Fruit fly (Drosophila melanogaster) whole organism, embryonic: ENCODE results near the gene CG12438.

Source experiments
- CG10543 ChIP-seq: fragments of 200-800 bp; sonication (Bioruptor generic); optimal IDR thresholded peaks from 3 replicates; lab custom pipeline; 2017; ENCODE audit warnings: missing biosample characterization, mild to moderate bottlenecking, missing genetic modification characterization, moderate library complexity
- CG12769 ChIP-seq: fragments of 200-800 bp; sonication (Bioruptor generic); optimal IDR thresholded peaks from 2 replicates; lab custom pipeline; 2019; ENCODE audit warnings: missing biosample characterization, mild to moderate bottlenecking, missing genetic modification characterization, moderate library complexity
- CG15601 ChIP-seq: fragments of 200-800 bp; sonication (Bioruptor generic); optimal IDR thresholded peaks from 3 replicates; lab custom pipeline; 2019; ENCODE audit warnings: missing biosample characterization, mild to moderate bottlenecking, missing genetic modification characterization, moderate library complexity
- CG17359 ChIP-seq: fragments of 200-800 bp; sonication (Bioruptor generic); optimal IDR thresholded peaks from 3 replicates; lab custom pipeline; 2018; ENCODE audit warnings: missing biosample characterization, mild to moderate bottlenecking, missing genetic modification characterization, moderate library complexity
- CG17802 ChIP-seq: fragments of 200-800 bp; sonication (Bioruptor generic); optimal IDR thresholded peaks from 2 replicates; lab custom pipeline; 2018; ENCODE audit warnings: missing biosample characterization, mild to moderate bottlenecking, missing genetic modification characterization, moderate library complexity
- CG18262 ChIP-seq: fragments of 200-800 bp; optimal IDR thresholded peaks from 3 replicates; lab custom pipeline; 2019; ENCODE audit warnings: missing biosample characterization, mild to moderate bottlenecking, missing genetic modification characterization, moderate library complexity
- CG2116 ChIP-seq: fragments of 200-800 bp; sonication (Bioruptor generic); optimal IDR thresholded peaks from 3 replicates; lab custom pipeline; 2018; ENCODE audit warnings: missing biosample characterization, mild to moderate bottlenecking, missing genetic modification characterization
- CG2199 ChIP-seq: fragments of 200-800 bp; sonication (Bioruptor generic); IDR thresholded peaks from 3 replicates; pipeline ENCODE4 v1.3.6; 2022; ENCODE audit warnings: missing biosample characterization, missing genetic modification characterization
- CG34224 ChIP-seq: fragments of 200-800 bp; sonication (Bioruptor generic); IDR thresholded peaks from 3 replicates; pipeline ENCODE4 v1.3.6; 2022; ENCODE audit warnings: missing biosample characterization, missing genetic modification characterization; ENCODE audit not compliant: partially characterized antibody
- CG34376 ChIP-seq: fragments of 200-800 bp; sonication (Bioruptor generic); optimal IDR thresholded peaks from 2 replicates; lab custom pipeline; 2018; ENCODE audit warnings: missing biosample characterization, mild to moderate bottlenecking, missing genetic modification characterization
- CG6683 ChIP-seq: fragments of 200-800 bp; sonication (Bioruptor generic); optimal IDR thresholded peaks from 2 replicates; lab custom pipeline; 2017; ENCODE audit warnings: missing biosample characterization, mild to moderate bottlenecking, missing genetic modification characterization, missing genetic modification reagents
- CG7271 ChIP-seq: fragments of 200-800 bp; sonication (Bioruptor generic); optimal IDR thresholded peaks from 2 replicates; lab custom pipeline; 2018; ENCODE audit warnings: missing biosample characterization, mild to moderate bottlenecking, missing genetic modification characterization, moderate library complexity
- Deaf1 ChIP-seq: fragments of 200-800 bp; optimal IDR thresholded peaks from 3 replicates; lab custom pipeline; 2019; ENCODE audit warnings: missing biosample characterization, mild to moderate bottlenecking, missing genetic modification characterization, moderate library complexity
- Doc2 ChIP-seq: fragments of 200-800 bp; sonication (Bioruptor generic); IDR thresholded peaks from 2 replicates; pipeline ENCODE4 v1.3.6; 2022; ENCODE audit warnings: missing biosample characterization, missing genetic modification characterization
- Fer1 ChIP-seq: fragments of 200-800 bp; sonication (Bioruptor generic); optimal IDR thresholded peaks from 2 replicates; lab custom pipeline; 2017; ENCODE audit warnings: missing biosample characterization, mild to moderate bottlenecking, missing genetic modification characterization
- GATAe ChIP-seq: fragments of 200-800 bp; sonication (Bioruptor generic); conservative IDR thresholded peaks from 2 replicates; pipeline ENCODE4 v1.3.6; 2022; ENCODE audit warnings: missing biosample characterization, missing genetic modification characterization
- Gug ChIP-seq: fragments of 200-800 bp; sonication (Bioruptor generic); IDR thresholded peaks from 4 replicates; pipeline ENCODE4 v1.3.6; 2022; ENCODE audit warnings: missing biosample characterization, missing genetic modification characterization
- HLH3B ChIP-seq: fragments of 200-800 bp; sonication (Bioruptor generic); IDR thresholded peaks from 2 replicates; pipeline ENCODE4 v1.3.6; 2022; ENCODE audit warnings: missing biosample characterization, missing genetic modification characterization
- Hey ChIP-seq: fragments of 200-800 bp; sonication (Bioruptor generic); optimal IDR thresholded peaks from 3 replicates; lab custom pipeline; 2018; ENCODE audit warnings: missing biosample characterization, mild to moderate bottlenecking, missing genetic modification characterization
- Hmx ChIP-seq: fragments of 200-800 bp; sonication (Bioruptor generic); optimal IDR thresholded peaks from 2 replicates; lab custom pipeline; 2016; ENCODE audit warnings: missing biosample characterization, missing genetic modification characterization
- Hr3 ChIP-seq: fragments of 200-800 bp; sonication (Bioruptor generic); optimal IDR thresholded peaks from 3 replicates; lab custom pipeline; 2016; ENCODE audit warnings: missing biosample characterization, missing genetic modification characterization
- MESR4 ChIP-seq: fragments of 200-800 bp; sonication (Bioruptor generic); optimal IDR thresholded peaks from 2 replicates; lab custom pipeline; 2018; ENCODE audit warnings: missing biosample characterization, mild to moderate bottlenecking, missing genetic modification characterization, moderate library complexity
- Meics ChIP-seq: fragments of 200-800 bp; sonication (Bioruptor generic); optimal IDR thresholded peaks from 2 replicates; lab custom pipeline; 2017; ENCODE audit warnings: missing biosample characterization, mild to moderate bottlenecking, missing genetic modification characterization
- Oaz ChIP-seq: fragments of 200-800 bp; sonication (Bioruptor generic); IDR thresholded peaks from 2 replicates; pipeline ENCODE4 v1.3.6; 2022; ENCODE audit warnings: missing biosample characterization, missing genetic modification characterization
- Rfx ChIP-seq: fragments of 200-800 bp; sonication (Bioruptor generic); IDR thresholded peaks from 2 replicates; pipeline ENCODE4 v1.3.6; 2022; ENCODE audit warnings: missing biosample characterization, missing genetic modification characterization
- ara ChIP-seq: fragments of 200-800 bp; sonication (Bioruptor generic); IDR thresholded peaks from 2 replicates; pipeline ENCODE4 v1.3.6; 2022; ENCODE audit warnings: missing biosample characterization, missing genetic modification characterization
- cad ChIP-seq: fragments of >200 bp; optimal IDR thresholded peaks from 2 replicates; lab custom pipeline; 2017; ENCODE audit warnings: missing biosample characterization, missing genetic modification characterization
- crol ChIP-seq: fragments of 200-800 bp; sonication (Bioruptor generic); IDR thresholded peaks from 2 replicates; pipeline ENCODE4 v1.3.6; 2022; ENCODE audit warnings: missing biosample characterization, missing genetic modification characterization
- cwo ChIP-seq: fragments of 200-800 bp; sonication (Bioruptor generic); optimal IDR thresholded peaks from 3 replicates; lab custom pipeline; 2017; ENCODE audit warnings: missing biosample characterization, missing genetic modification characterization, mild to moderate bottlenecking, moderate library complexity, missing genetic modification reagents
- dysf ChIP-seq: fragments of 200-800 bp; sonication (Bioruptor generic); IDR thresholded peaks from 3 replicates; pipeline ENCODE4 v1.3.6; 2022; ENCODE audit warnings: missing biosample characterization, missing genetic modification characterization
- exex ChIP-seq: fragments of 200-800 bp; sonication (Bioruptor generic); optimal IDR thresholded peaks from 4 replicates; lab custom pipeline; 2018; ENCODE audit warnings: missing biosample characterization, mild to moderate bottlenecking, missing genetic modification characterization, moderate library complexity
- gsb ChIP-seq: fragments of 200-800 bp; sonication (Bioruptor generic); IDR thresholded peaks from 2 replicates; pipeline ENCODE4 v1.3.6; 2022; ENCODE audit warnings: missing biosample characterization, missing genetic modification characterization
- hbn ChIP-seq: fragments of 200-800 bp; sonication (Bioruptor generic); IDR thresholded peaks from 2 replicates; pipeline ENCODE4 v1.3.6; 2022; ENCODE audit warnings: missing biosample characterization, missing genetic modification characterization; ENCODE audit not compliant: partially characterized antibody
- insv ChIP-seq, 2 experiments: fragments of 200-800 bp; sonication (Bioruptor generic); optimal IDR thresholded peaks; 3 replicates each; lab custom pipeline; 2016 to 2018; ENCODE audit warnings: missing biosample characterization in 2 of 2, missing genetic modification characterization in 2 of 2
- lab ChIP-seq: fragments of 200-800 bp; sonication (Bioruptor generic); optimal IDR thresholded peaks from 3 replicates; lab custom pipeline; 2017; ENCODE audit warnings: missing biosample characterization, missing genetic modification characterization, mild to moderate bottlenecking, moderate library complexity, missing genetic modification reagents
- mirr ChIP-seq: fragments of 200-800 bp; sonication (Bioruptor generic); optimal IDR thresholded peaks from 3 replicates; lab custom pipeline; 2018; ENCODE audit warnings: missing biosample characterization, mild to moderate bottlenecking, missing genetic modification characterization
- pb ChIP-seq: fragments of 200-800 bp; sonication (Bioruptor generic); optimal IDR thresholded peaks from 3 replicates; lab custom pipeline; 2016; ENCODE audit warnings: missing biosample characterization, missing genetic modification characterization
- pfk ChIP-seq: fragments of 200-800 bp; sonication (Bioruptor generic); optimal IDR thresholded peaks from 2 replicates; lab custom pipeline; 2018; ENCODE audit warnings: missing biosample characterization, mild to moderate bottlenecking, missing genetic modification characterization, moderate library complexity
- phol ChIP-seq: fragments of 200-800 bp; sonication (Bioruptor generic); optimal IDR thresholded peaks from 3 replicates; lab custom pipeline; 2018; ENCODE audit warnings: missing biosample characterization, mild to moderate bottlenecking, missing genetic modification characterization, moderate library complexity
- pzg ChIP-seq: fragments of 200-800 bp; sonication (Bioruptor generic); optimal IDR thresholded peaks from 3 replicates; lab custom pipeline; 2018; ENCODE audit warnings: missing biosample characterization, mild to moderate bottlenecking, missing genetic modification characterization, moderate library complexity
- sd ChIP-seq: fragments of 200-800 bp; sonication (Bioruptor generic); optimal IDR thresholded peaks from 3 replicates; lab custom pipeline; 2018; ENCODE audit warnings: missing biosample characterization, mild to moderate bottlenecking, missing genetic modification characterization, moderate library complexity
- sr ChIP-seq: fragments of 200-800 bp; sonication (Bioruptor generic); IDR thresholded peaks from 3 replicates; pipeline ENCODE4 v1.3.6; 2022; ENCODE audit warnings: missing biosample characterization, missing genetic modification characterization
- stc ChIP-seq: fragments of 200-800 bp; sonication (Bioruptor generic); IDR thresholded peaks from 2 replicates; pipeline ENCODE4 v1.3.6; 2022; ENCODE audit warnings: missing biosample characterization, missing genetic modification characterization
- sug ChIP-seq: fragments of 200-800 bp; optimal IDR thresholded peaks from 2 replicates; lab custom pipeline; 2019; ENCODE audit warnings: missing biosample characterization, mild to moderate bottlenecking, missing genetic modification characterization, moderate library complexity
- tll ChIP-seq, 2 experiments: fragments of 200-800 bp in 1 of 2; fragments of >200 bp in 1 of 2; sonication (Bioruptor generic) in 1 of 2; optimal IDR thresholded peaks; 2 replicates each; lab custom pipeline; 2017 to 2019; ENCODE audit warnings: missing biosample characterization in 2 of 2, missing genetic modification characterization in 2 of 2, mild to moderate bottlenecking in 1 of 2, moderate library complexity in 1 of 2
- tna ChIP-seq: fragments of 200-800 bp; sonication (Bioruptor generic); IDR thresholded peaks from 2 replicates; pipeline ENCODE4 v1.3.6; 2022; ENCODE audit warnings: missing biosample characterization, missing genetic modification characterization; ENCODE audit not compliant: partially characterized antibody
- yki ChIP-seq: fragments of >200 bp; optimal IDR thresholded peaks from 3 replicates; lab custom pipeline; 2018

Gene CG12438

dm6 chr2L:8734304-8734703, 17.8 kb upstream of the CG12438 start:
- TF ChIP-seq pb (GFP tag; lab: Kevin White, UChicago) = no peak
- peak; percentile 98 for TF ChIP-seq sr (GFP tag; lab: Robert Waterston, UW)
- no peak for TF ChIP-seq CG34224
- no peak for TF ChIP-seq CG15601 (tag; lab: Kevin White, UChicago)
- no peak for TF ChIP-seq insv (GFP tag; optimal IDR thresholded peaks at IDR 0.05; lab: Kevin White, UChicago)
- TF ChIP-seq exex (tag; lab: Kevin White, UChicago) = peak; percentile 68
- peak; percentile 32 for TF ChIP-seq Hey (tag; lab: Kevin White, UChicago)
- no peak for TF ChIP-seq hbn (GFP tag; lab: Robert Waterston, UW)
- peak; percentile 10 for TF ChIP-seq Deaf1
- TF ChIP-seq pzg (GFP tag; lab: Kevin White, UChicago) = no peak
- 0 out of 2 replicates have a peak, but pooled peaks have one; percentile 18 for TF ChIP-seq stc
- TF ChIP-seq CG34376 (GFP tag; lab: Kevin White, UChicago) = peak; percentile 38
- no peak for TF ChIP-seq dysf
- TF ChIP-seq CG18262 (tag; lab: Kevin White, UChicago) = no peak
- TF ChIP-seq sug (tag; lab: Kevin White, UChicago) = peak; percentile 78
- TF ChIP-seq cad (GFP tag; lab: Kevin White, UChicago) = no peak
- TF ChIP-seq Fer1 = peak; percentile 13
- TF ChIP-seq ara (GFP tag; lab: Robert Waterston, UW) = no peak
- no peak for TF ChIP-seq phol (tag; lab: Kevin White, UChicago)
- peak; percentile 80 for TF ChIP-seq sd (tag; lab: Kevin White, UChicago)
- peak; percentile 32; the same call in 1 of the 2 replicates for TF ChIP-seq Rfx (GFP tag; lab: Robert Waterston, UW)
- peak; percentile 17; the same call in 1 of the 2 replicates for TF ChIP-seq HLH3B (GFP tag; lab: Robert Waterston, UW)
- TF ChIP-seq Doc2 (GFP tag; lab: Robert Waterston, UW) = no peak
- TF ChIP-seq Hr3 (GFP tag; lab: Kevin White, UChicago) = no peak
- no peak for TF ChIP-seq pfk
- TF ChIP-seq GATAe (GFP tag; lab: Robert Waterston, UW) = peak; percentile 32; the same call in 1 of the 2 replicates
- TF ChIP-seq Meics (GFP tag; lab: Kevin White, UChicago) = peak; percentile 5
- TF ChIP-seq tll (GFP tag; optimal IDR thresholded peaks at IDR 0.05; lab: Kevin White, UChicago) = no peak
- no peak for TF ChIP-seq CG17802 (tag; lab: Kevin White, UChicago)
- TF ChIP-seq CG7271 (tag; lab: Kevin White, UChicago) = no peak
- peak; percentile 58 for TF ChIP-seq mirr (GFP tag; lab: Kevin White, UChicago)
- TF ChIP-seq lab = peak; percentile 34
- no peak for TF ChIP-seq Gug
- no peak for TF ChIP-seq Oaz (GFP tag; lab: Robert Waterston, UW)
- peak; percentile 9 for TF ChIP-seq cwo (GFP tag; lab: Kevin White, UChicago)
- no peak for TF ChIP-seq Hmx (GFP tag; lab: Kevin White, UChicago)
- peak; percentile 61; the same call in 1 of the 3 replicates for TF ChIP-seq CG2199 (GFP tag; lab: Robert Waterston, UW)
- TF ChIP-seq crol (GFP tag; lab: Robert Waterston, UW) = peak; percentile 91
- TF ChIP-seq gsb (GFP tag; lab: Robert Waterston, UW) = no peak
- TF ChIP-seq MESR4 (GFP tag; lab: Kevin White, UChicago) = no peak
- no peak for TF ChIP-seq CG17359
- peak; percentile 68 for TF ChIP-seq CG10543 (GFP tag; lab: Kevin White, UChicago)
- TF ChIP-seq yki (lab: Kevin White, UChicago) = no peak
- TF ChIP-seq CG6683 (GFP tag; lab: Kevin White, UChicago) = no peak
- no peak for TF ChIP-seq CG2116 (GFP tag; lab: Kevin White, UChicago)
- peak; percentile 28 for TF ChIP-seq CG12769 (tag; lab: Kevin White, UChicago)
- TF ChIP-seq tna (GFP tag; lab: Robert Waterston, UW) = no peak
